Fruit fly (Drosophila melanogaster) Kc167 (cell line): Measurements from ENCODE around the gene dind.

Experiments
- h ChIP-seq: fragments of >200 bp; optimal IDR thresholded peaks from 3 replicates; lab custom pipeline; 2018; ENCODE audit warnings: missing external identifiers
- psq ChIP-seq: fragments of >200 bp; optimal IDR thresholded peaks from 2 replicates; lab custom pipeline; 2017; ENCODE audit warnings: missing external identifiers

DNA sequence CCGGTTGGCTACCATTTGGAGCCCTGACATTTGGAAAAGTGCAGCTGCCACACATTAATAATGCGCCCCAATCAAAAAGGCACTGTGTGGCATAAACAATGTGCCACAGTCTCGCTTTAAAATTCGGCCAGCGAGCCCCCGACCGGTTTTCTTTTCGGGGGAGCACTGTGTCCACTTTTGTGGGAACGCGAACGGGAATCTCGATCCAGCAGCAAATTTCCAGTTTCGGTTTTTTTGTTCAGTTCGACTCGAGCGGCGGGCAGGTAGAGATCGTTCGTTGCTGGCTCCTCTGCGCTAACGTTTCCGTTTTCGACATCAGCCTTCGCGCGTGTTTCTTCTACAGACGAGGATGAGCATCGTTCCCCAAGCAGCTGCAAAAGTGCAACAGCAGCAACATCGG lies 8.2 kb downstream of the dind start, which contains the start of gene CG7702:
- TF ChIP-seq psq (lab: Kevin White, UChicago) (no peak), h (lab: Kevin White, UChicago) (no peak)
